Worm (Caenorhabditis elegans) whole organism, L3 larva: ENCODE results near the gene ZK1073.2.

Experiments
- R02D3.7 ChIP-seq: fragments of 150-350 bp; optimal IDR thresholded peaks from 2 replicates; lab custom pipeline; 2014; ENCODE audit warnings: missing biosample characterization, missing genetic modification characterization
- ceh-28 ChIP-seq: fragments of 150-350 bp; optimal IDR thresholded peaks from 2 replicates; lab custom pipeline; 2014; ENCODE audit warnings: missing biosample characterization, missing genetic modification reagents, missing genetic modification characterization
- elt-1 ChIP-seq: fragments of 150-350 bp; optimal IDR thresholded peaks from 2 replicates; lab custom pipeline; 2014; ENCODE audit warnings: missing biosample characterization, missing genetic modification characterization
- fos-1 ChIP-seq: fragments of 150-350 bp; optimal IDR thresholded peaks from 2 replicates; lab custom pipeline; 2014; ENCODE audit warnings: missing biosample characterization, missing genetic modification characterization
- nhr-237 ChIP-seq: fragments of 150-350 bp; optimal IDR thresholded peaks from 2 replicates; lab custom pipeline; 2014; ENCODE audit warnings: missing biosample characterization, missing genetic modification characterization

DNA sequence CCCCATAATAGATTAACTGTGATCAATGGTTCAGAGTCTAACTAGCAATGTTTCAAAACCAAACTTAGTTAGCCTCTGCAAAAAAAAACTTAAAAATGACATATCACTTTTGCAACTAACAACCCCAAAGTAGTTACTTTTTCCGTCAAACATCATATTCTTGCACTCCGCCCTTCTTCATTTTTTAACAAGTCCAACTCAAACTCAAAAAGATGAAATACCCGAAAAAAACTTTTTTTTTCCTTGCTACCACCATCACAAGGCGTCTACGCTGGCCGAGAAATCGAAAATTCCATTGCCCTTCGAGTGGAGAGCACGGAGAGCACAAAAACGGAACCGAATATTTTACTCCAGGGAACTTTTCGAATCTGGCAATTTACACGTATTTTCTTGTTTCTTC lies 2.4 kb downstream of the ZK1073.2 start:
- TF ChIP-seq elt-1 (tag; lab: Kevin White, UChicago) (no peak), ceh-28 (tag; lab: Kevin White, UChicago) (no peak), fos-1 (tag; lab: Kevin White, UChicago) (no peak), nhr-237 (tag; lab: Kevin White, UChicago) (no peak), R02D3.7 (tag; lab: Kevin White, UChicago) (no peak)
